Worm (Caenorhabditis elegans) whole organism, L1 larva: ENCODE data around the gene ngn-1.

Experiments
- C04F5.9 ChIP-seq: sonication (generic microtip); optimal IDR thresholded peaks from 2 replicates; lab custom pipeline; 2016; ENCODE audit warnings: missing genetic modification characterization, missing compliant biosample characterization
- C16A3.4 ChIP-seq: fragments of 150-350 bp; optimal IDR thresholded peaks from 2 replicates; lab custom pipeline; 2014; ENCODE audit warnings: missing biosample characterization, missing genetic modification characterization
- hlh-4 ChIP-seq: sonication (generic microtip); optimal IDR thresholded peaks from 2 replicates; lab custom pipeline; 2016; ENCODE audit warnings: mild to moderate bottlenecking, missing genetic modification characterization, missing compliant biosample characterization
- hpl-2 ChIP-seq: fragments of 150-350 bp; optimal IDR thresholded peaks from 2 replicates; lab custom pipeline; 2014; ENCODE audit warnings: missing biosample characterization, missing genetic modification reagents, missing genetic modification characterization
- mdl-1 ChIP-seq, 2 experiments: fragments of 150-350 bp; optimal IDR thresholded peaks; 2 replicates each; lab custom pipeline; 2014 to 2017; ENCODE audit warnings: missing biosample characterization in 2 of 2, missing genetic modification characterization in 2 of 2, inconsistent platforms in 1 of 2
- nhr-47 ChIP-seq: sonication (generic microtip); optimal IDR thresholded peaks from 2 replicates; lab custom pipeline; 2016; ENCODE audit warnings: mild to moderate bottlenecking, missing genetic modification characterization, moderate library complexity, missing compliant biosample characterization
- nhr-71 ChIP-seq: sonication (generic microtip); optimal IDR thresholded peaks from 2 replicates; lab custom pipeline; 2016; ENCODE audit warnings: mild to moderate bottlenecking, missing genetic modification characterization, moderate library complexity, missing compliant biosample characterization
- pax-3 ChIP-seq: fragments of 200-800 bp; sonication (Bioruptor generic); optimal IDR thresholded peaks from 2 replicates; lab custom pipeline; 2018; ENCODE audit warnings: mild to moderate bottlenecking, missing genetic modification characterization, moderate library complexity, missing compliant biosample characterization

Gene ngn-1

DNA sequence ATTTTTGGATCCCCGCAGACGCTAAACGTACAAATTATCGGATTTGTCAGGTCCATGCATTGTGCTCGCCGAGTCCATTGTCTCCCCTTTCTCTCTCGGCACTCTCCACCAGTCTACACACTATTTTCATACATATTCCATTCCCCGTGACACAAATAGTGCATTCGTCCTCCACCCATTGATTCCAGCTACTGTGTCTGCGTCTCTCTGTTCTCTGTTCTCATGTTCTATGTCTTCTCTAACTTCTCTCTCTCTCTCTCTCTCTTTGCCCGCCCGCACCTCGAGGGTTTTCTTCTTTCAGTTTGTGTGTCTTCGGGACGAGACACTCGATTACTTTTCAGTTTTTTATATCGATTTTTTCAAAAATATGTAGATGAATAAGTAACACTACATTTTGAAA lies 28.4 kb downstream of the ngn-1 start (continued):
- TF ChIP-seq hlh-4 (tag; lab: Kevin White, UChicago) (no peak), C16A3.4 (tag; lab: Kevin White, UChicago) (peak; percentile 56), mdl-1 (tag; optimal IDR thresholded peaks at IDR 0.05; lab: Kevin White, UChicago) (peak in 1 of 2 experiments; percentile 93)

DNA sequence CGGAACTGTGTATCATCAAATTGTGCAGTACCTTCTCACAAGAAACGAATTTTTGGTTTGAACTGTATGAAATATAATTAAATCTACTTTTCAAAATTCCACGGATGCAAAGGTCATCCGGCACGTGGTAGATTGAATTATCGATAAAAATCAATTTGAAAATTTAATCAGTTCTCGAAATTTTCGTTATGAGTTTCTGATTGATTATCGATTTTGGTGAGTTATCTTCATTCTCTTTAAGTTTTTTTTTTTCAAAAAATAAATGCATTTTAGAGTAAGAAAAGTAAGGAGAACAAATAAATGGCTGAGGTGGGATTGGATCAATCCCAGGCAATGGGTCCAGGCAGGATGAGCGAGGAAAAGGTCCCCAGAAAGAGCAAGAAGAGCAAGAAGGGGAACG lies 30.7 kb downstream of the ngn-1 start, which contains the start of gene Y69A2AR.47:
Y69A2AR.47 (plus strand) TSS at position 301 of the 400 bp plus-strand sequence.
- TF ChIP-seq nhr-71 (tag; lab: Kevin White, UChicago) (no peak), nhr-47 (tag; lab: Kevin White, UChicago) (no peak), C04F5.9 (tag; lab: Kevin White, UChicago) (no peak)

DNA sequence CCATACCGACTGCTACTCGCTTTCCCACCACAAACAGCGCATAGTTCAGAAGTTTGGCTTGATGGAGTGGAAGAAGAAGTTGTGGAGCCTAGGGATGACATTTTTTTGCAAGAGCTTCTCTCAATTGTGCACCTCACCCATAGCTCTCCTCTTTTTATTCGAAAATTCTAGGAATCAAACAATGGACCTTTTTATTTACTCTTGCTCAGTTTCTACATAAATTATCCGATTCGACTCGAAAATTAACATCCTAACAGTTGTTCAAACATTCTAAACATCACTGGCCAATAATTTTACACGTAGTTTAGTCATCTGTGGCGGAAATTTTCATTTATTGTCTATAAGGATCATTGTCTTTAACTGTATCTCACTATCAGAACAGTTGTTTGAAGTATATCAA lies 46.6 kb downstream of the ngn-1 start, which contains the start of gene nhr-242:
nhr-242 (minus strand) TSS at position 101 of the 400 bp plus-strand sequence.
- TF ChIP-seq hpl-2 (no peak), pax-3 (tag; lab: Kevin White, UChicago) (no peak)
